Fruit fly (Drosophila melanogaster) whole organism, embryonic: ENCODE results near the gene SMC6.

ENCODE experiments used
- Aef1 ChIP-seq: fragments of 200-800 bp; sonication (Bioruptor generic); IDR thresholded peaks from 3 replicates; pipeline ENCODE4 v1.3.6; 2022; ENCODE audit warnings: missing biosample characterization, missing genetic modification characterization
- Antp ChIP-seq: fragments of 200-800 bp; sonication (Bioruptor generic); optimal IDR thresholded peaks from 3 replicates; lab custom pipeline; 2016; ENCODE audit warnings: missing biosample characterization, missing genetic modification characterization
- Blimp-1 ChIP-seq: fragments of 200-800 bp; sonication (Bioruptor generic); optimal IDR thresholded peaks from 3 replicates; lab custom pipeline; 2018; ENCODE audit warnings: missing biosample characterization, missing genetic modification characterization, mild to moderate bottlenecking, moderate library complexity, missing genetic modification reagents
- CG10321 ChIP-seq: fragments of 200-800 bp; sonication (Bioruptor generic); IDR thresholded peaks from 2 replicates; pipeline ENCODE4 v1.3.6; 2022; ENCODE audit warnings: missing biosample characterization, missing genetic modification characterization
- CG10565 ChIP-seq: fragments of 200-800 bp; sonication (Bioruptor generic); optimal IDR thresholded peaks from 3 replicates; lab custom pipeline; 2016; ENCODE audit warnings: missing biosample characterization, mild to moderate bottlenecking, missing genetic modification characterization
- CG11560 ChIP-seq: fragments of 200-800 bp; sonication (Bioruptor generic); IDR thresholded peaks from 3 replicates; pipeline ENCODE4 v1.3.6; 2022; ENCODE audit warnings: missing biosample characterization, missing genetic modification characterization
- CG11695 ChIP-seq: fragments of 200-800 bp; sonication (Bioruptor generic); IDR thresholded peaks from 3 replicates; pipeline ENCODE4 v1.3.6; 2022; ENCODE audit warnings: missing biosample characterization, missing genetic modification characterization
- CG12071 ChIP-seq: fragments of 200-800 bp; sonication (Bioruptor generic); optimal IDR thresholded peaks from 3 replicates; lab custom pipeline; 2018; ENCODE audit warnings: missing biosample characterization, mild to moderate bottlenecking, missing genetic modification characterization
- CG12942 ChIP-seq: fragments of 200-800 bp; sonication (Bioruptor generic); optimal IDR thresholded peaks from 3 replicates; lab custom pipeline; 2016; ENCODE audit warnings: missing biosample characterization, missing genetic modification characterization
- CG15269 ChIP-seq: fragments of 200-800 bp; sonication (Bioruptor generic); optimal IDR thresholded peaks from 2 replicates; lab custom pipeline; 2018; ENCODE audit warnings: missing biosample characterization, mild to moderate bottlenecking, missing genetic modification characterization, moderate library complexity
- CG15514 ChIP-seq: fragments of 200-800 bp; sonication (Bioruptor generic); optimal IDR thresholded peaks from 3 replicates; lab custom pipeline; 2017; ENCODE audit warnings: missing biosample characterization, missing genetic modification characterization, mild to moderate bottlenecking, moderate library complexity, missing genetic modification reagents
- CG16863 ChIP-seq: fragments of 200-800 bp; sonication (Bioruptor generic); optimal IDR thresholded peaks from 3 replicates; lab custom pipeline; 2016; ENCODE audit warnings: missing biosample characterization, missing genetic modification characterization
- CG18262 ChIP-seq: fragments of 200-800 bp; optimal IDR thresholded peaks from 3 replicates; lab custom pipeline; 2019; ENCODE audit warnings: missing biosample characterization, mild to moderate bottlenecking, missing genetic modification characterization, moderate library complexity
- CG43689 ChIP-seq: fragments of 200-800 bp; sonication (Bioruptor generic); IDR thresholded peaks from 2 replicates; pipeline ENCODE4 v1.3.6; 2022; ENCODE audit warnings: missing biosample characterization, missing genetic modification characterization
- CG4820 ChIP-seq: fragments of 200-800 bp; sonication (Bioruptor generic); optimal IDR thresholded peaks from 3 replicates; lab custom pipeline; 2016; ENCODE audit warnings: missing biosample characterization, missing genetic modification characterization
- CG5245 ChIP-seq: fragments of 200-800 bp; sonication (Bioruptor generic); optimal IDR thresholded peaks from 3 replicates; lab custom pipeline; 2016; ENCODE audit warnings: missing biosample characterization, missing genetic modification characterization
- CG6683 ChIP-seq: fragments of 200-800 bp; sonication (Bioruptor generic); optimal IDR thresholded peaks from 2 replicates; lab custom pipeline; 2017; ENCODE audit warnings: missing biosample characterization, mild to moderate bottlenecking, missing genetic modification characterization, missing genetic modification reagents
- CG6854 ChIP-seq: fragments of 200-800 bp; sonication (Bioruptor generic); optimal IDR thresholded peaks from 3 replicates; lab custom pipeline; 2017; ENCODE audit warnings: missing biosample characterization, mild to moderate bottlenecking, missing genetic modification characterization
- CG8944 ChIP-seq: fragments of 200-800 bp; sonication (Bioruptor generic); optimal IDR thresholded peaks from 3 replicates; lab custom pipeline; 2016; ENCODE audit warnings: missing biosample characterization, missing genetic modification characterization
- CG9727 ChIP-seq: fragments of 200-800 bp; sonication (Bioruptor generic); optimal IDR thresholded peaks from 3 replicates; lab custom pipeline; 2017; ENCODE audit warnings: missing biosample characterization, mild to moderate bottlenecking, missing genetic modification characterization
- Camta ChIP-seq: fragments of 200-800 bp; sonication (Bioruptor generic); optimal IDR thresholded peaks from 2 replicates; lab custom pipeline; 2016; ENCODE audit warnings: missing biosample characterization, missing genetic modification characterization
- CoRest ChIP-seq: fragments of 200-800 bp; sonication (Bioruptor generic); optimal IDR thresholded peaks from 3 replicates; lab custom pipeline; 2018; ENCODE audit warnings: missing biosample characterization, mild to moderate bottlenecking, missing genetic modification characterization, moderate library complexity
- Dll ChIP-seq: fragments of 200-800 bp; sonication (Bioruptor generic); IDR thresholded peaks from 4 replicates; pipeline ENCODE4 v1.3.6; 2022; ENCODE audit warnings: missing biosample characterization, missing genetic modification characterization; ENCODE audit not compliant: partially characterized antibody
- Elba2 ChIP-seq: fragments of 200-800 bp; sonication (Bioruptor generic); optimal IDR thresholded peaks from 3 replicates; lab custom pipeline; 2016; ENCODE audit warnings: missing biosample characterization, missing genetic modification characterization
- Gsc ChIP-seq: fragments of 200-800 bp; sonication (Bioruptor generic); IDR thresholded peaks from 2 replicates; pipeline ENCODE4 v1.3.6; 2022; ENCODE audit warnings: missing biosample characterization, missing genetic modification characterization
- HLHmδ ChIP-seq: fragments of 200-800 bp; sonication (Bioruptor generic); optimal IDR thresholded peaks from 2 replicates; lab custom pipeline; 2018; ENCODE audit warnings: missing biosample characterization, mild to moderate bottlenecking, missing genetic modification characterization, moderate library complexity
- MTF-1 ChIP-seq: fragments of 200-800 bp; sonication (Bioruptor generic); optimal IDR thresholded peaks from 2 replicates; lab custom pipeline; 2018; ENCODE audit warnings: missing biosample characterization, mild to moderate bottlenecking, missing genetic modification characterization, borderline replicate concordance
- Max ChIP-seq: fragments of 200-800 bp; sonication (Bioruptor generic); optimal IDR thresholded peaks from 2 replicates; lab custom pipeline; 2016; ENCODE audit warnings: missing biosample characterization, mild to moderate bottlenecking, missing genetic modification characterization
- Med ChIP-seq: fragments of 200-800 bp; sonication (Bioruptor generic); peaks from one replicate; lab custom pipeline; 2016; ENCODE audit warnings: missing biosample characterization, missing genetic modification characterization, mild to moderate bottlenecking, inconsistent platforms, moderate library complexity
- NfI ChIP-seq: fragments of 200-800 bp; sonication (Bioruptor generic); optimal IDR thresholded peaks from 3 replicates; lab custom pipeline; 2018; ENCODE audit warnings: missing biosample characterization, mild to moderate bottlenecking, missing genetic modification characterization, moderate library complexity
- Xbp1 ChIP-seq: fragments of 200-800 bp; sonication (Bioruptor generic); optimal IDR thresholded peaks from 3 replicates; lab custom pipeline; 2016; ENCODE audit warnings: missing biosample characterization, mild to moderate bottlenecking, missing genetic modification characterization
- Xrp1 ChIP-seq: fragments of 200-800 bp; sonication (Bioruptor generic); IDR thresholded peaks from 2 replicates; pipeline ENCODE4 v1.3.6; 2022; ENCODE audit warnings: missing biosample characterization, missing genetic modification characterization
- ara ChIP-seq: fragments of 200-800 bp; sonication (Bioruptor generic); IDR thresholded peaks from 2 replicates; pipeline ENCODE4 v1.3.6; 2022; ENCODE audit warnings: missing biosample characterization, missing genetic modification characterization
- cato ChIP-seq: fragments of 200-800 bp; sonication (Bioruptor generic); optimal IDR thresholded peaks from 2 replicates; lab custom pipeline; 2016; ENCODE audit warnings: missing biosample characterization, missing genetic modification characterization, borderline replicate concordance
- chn ChIP-seq: fragments of 200-800 bp; sonication (Bioruptor generic); optimal IDR thresholded peaks from 2 replicates; lab custom pipeline; 2016; ENCODE audit warnings: missing biosample characterization, missing genetic modification characterization
- crc ChIP-seq: fragments of 200-800 bp; sonication (Bioruptor generic); optimal IDR thresholded peaks from 2 replicates; lab custom pipeline; 2016; ENCODE audit warnings: missing biosample characterization, missing genetic modification characterization
- dysf ChIP-seq: fragments of 200-800 bp; sonication (Bioruptor generic); IDR thresholded peaks from 3 replicates; pipeline ENCODE4 v1.3.6; 2022; ENCODE audit warnings: missing biosample characterization, missing genetic modification characterization
- grau ChIP-seq: fragments of 200-800 bp; optimal IDR thresholded peaks from 3 replicates; lab custom pipeline; 2019; ENCODE audit warnings: missing biosample characterization, mild to moderate bottlenecking, missing genetic modification characterization, moderate library complexity
- jumu ChIP-seq: fragments of 200-800 bp; sonication (Bioruptor generic); optimal IDR thresholded peaks from 3 replicates; lab custom pipeline; 2016; ENCODE audit warnings: missing biosample characterization, missing genetic modification characterization
- ken ChIP-seq: fragments of 200-800 bp; sonication (Bioruptor generic); IDR thresholded peaks from 3 replicates; pipeline ENCODE4 v1.3.6; 2022; ENCODE audit warnings: missing biosample characterization, missing genetic modification characterization
- klu ChIP-seq: fragments of 200-800 bp; sonication (Bioruptor generic); IDR thresholded peaks from 2 replicates; pipeline ENCODE4 v1.3.6; 2022; ENCODE audit warnings: missing biosample characterization, missing genetic modification characterization
- rib ChIP-seq: fragments of 200-800 bp; sonication (Bioruptor generic); IDR thresholded peaks from 2 replicates; pipeline ENCODE4 v1.3.6; 2022; ENCODE audit warnings: missing biosample characterization, missing genetic modification characterization
- slou ChIP-seq: fragments of 200-800 bp; sonication (Bioruptor generic); optimal IDR thresholded peaks from 3 replicates; lab custom pipeline; 2016; ENCODE audit warnings: missing biosample characterization, missing genetic modification characterization
- slp2 ChIP-seq: fragments of 200-800 bp; sonication (Bioruptor generic); optimal IDR thresholded peaks from 2 replicates; lab custom pipeline; 2016; ENCODE audit warnings: missing biosample characterization, missing genetic modification characterization
- so ChIP-seq: fragments of 200-800 bp; sonication (Bioruptor generic); IDR thresholded peaks from 3 replicates; pipeline ENCODE4 v1.3.6; 2022; ENCODE audit warnings: missing biosample characterization, missing genetic modification characterization
- unc-4 ChIP-seq: fragments of 200-800 bp; sonication (Bioruptor generic); IDR thresholded peaks from 2 replicates; pipeline ENCODE4 v1.3.6; 2022; ENCODE audit warnings: missing biosample characterization, missing genetic modification characterization; ENCODE audit not compliant: partially characterized antibody
- z ChIP-seq: fragments of 200-800 bp; sonication (Bioruptor generic); IDR thresholded peaks from 3 replicates; pipeline ENCODE4 v1.3.6; 2022; ENCODE audit warnings: missing biosample characterization, missing genetic modification characterization
- zen2 ChIP-seq: fragments of 200-800 bp; sonication (Bioruptor generic); IDR thresholded peaks from 3 replicates; pipeline ENCODE4 v1.3.6; 2022; ENCODE audit warnings: missing biosample characterization, missing genetic modification characterization; ENCODE audit not compliant: partially characterized antibody

Gene SMC6

dm6 chr3R:24221334-24222302 is 28.4 kb upstream of the SMC6 start, which contains the start of gene twin (continued):
- TF ChIP-seq grau (tag; lab: Kevin White, UChicago) (peak; percentile 62), Med (peak; percentile 92), Camta (peak; percentile 58), crc (GFP tag; lab: Kevin White, UChicago) (no peak), slp2 (GFP tag; lab: Kevin White, UChicago) (no peak), CG11560 (tag; lab: Robert Waterston, UW) (peak; percentile 58; the same call in 2 of the 3 replicates), cato (GFP tag; lab: Kevin White, UChicago) (no peak), so (GFP tag; lab: Robert Waterston, UW) (0 out of 3 replicates have a peak, but pooled peaks have one; percentile 38), CG11695 (GFP tag; lab: Robert Waterston, UW) (0 out of 3 replicates have a peak, but pooled peaks have one; percentile 31), Blimp-1 (peak; percentile 58), CoRest (tag; lab: Kevin White, UChicago) (peak; percentile 72), HLHmδ (GFP tag; lab: Kevin White, UChicago) (no peak), chn (GFP tag; lab: Kevin White, UChicago) (peak; percentile 74), Gsc (GFP tag; lab: Robert Waterston, UW) (no peak), NfI (GFP tag; lab: Kevin White, UChicago) (peak; percentile 58), CG4820 (GFP tag; lab: Kevin White, UChicago) (peak; percentile 21), unc-4 (peak; percentile 74), jumu (peak; percentile 71), Elba2 (GFP tag; lab: Kevin White, UChicago) (no peak), Xrp1 (GFP tag; lab: Robert Waterston, UW) (peak; percentile 61; the same call in 1 of the 2 replicates), dysf (GFP tag; lab: Robert Waterston, UW) (peak; percentile 10; the same call in 2 of the 3 replicates), Aef1 (0 out of 3 replicates have a peak, but pooled peaks have one; percentile 23), CG18262 (tag; lab: Kevin White, UChicago) (peak; percentile 42), slou (GFP tag; lab: Kevin White, UChicago) (peak; percentile 19), Max (GFP tag; lab: Kevin White, UChicago) (peak; percentile 47), ken (GFP tag; lab: Robert Waterston, UW) (peak; percentile 64; the same call in 1 of the 3 replicates), rib (peak; percentile 56), CG6854 (GFP tag; lab: Kevin White, UChicago) (no peak), CG6683 (GFP tag; lab: Kevin White, UChicago) (no peak), CG16863 (GFP tag; lab: Kevin White, UChicago) (peak; percentile 44), CG12942 (GFP tag; lab: Kevin White, UChicago) (peak; percentile 16), CG15514 (GFP tag; lab: Kevin White, UChicago) (peak; percentile 67), CG5245 (peak; percentile 28), zen2 (peak; percentile 58; the same call in 1 of the 3 replicates), CG12071 (GFP tag; lab: Kevin White, UChicago) (no peak), ara (GFP tag; lab: Robert Waterston, UW) (no peak), CG8944 (GFP tag; lab: Kevin White, UChicago) (peak; percentile 37), CG15269 (tag; lab: Kevin White, UChicago) (peak; percentile 61), z (GFP tag; lab: Robert Waterston, UW) (no peak), CG10565 (no peak), CG43689 (GFP tag; lab: Robert Waterston, UW) (no peak), MTF-1 (GFP tag; lab: Kevin White, UChicago) (no peak), CG9727 (GFP tag; lab: Kevin White, UChicago) (peak; percentile 34), klu (GFP tag; lab: Robert Waterston, UW) (no peak), CG10321 (GFP tag; lab: Robert Waterston, UW) (no peak), Xbp1 (peak; percentile 70), Dll (GFP tag; lab: Robert Waterston, UW) (peak; percentile 82), Antp (GFP tag; lab: Kevin White, UChicago) (peak; percentile 73)
